Worm (Caenorhabditis elegans) whole organism, young adult: ENCODE data around the gene sbp-1.
A peak's percentile ranks its signal among the peaks of the same experiment; 100 is the strongest.

ENCODE experiments used
- B0261.1 ChIP-seq: sonication (generic microtip); optimal IDR thresholded peaks from 2 replicates; lab custom pipeline; 2016; ENCODE audit warnings: mild to moderate bottlenecking, missing genetic modification characterization, moderate library complexity, missing compliant biosample characterization
- D2030.7 ChIP-seq: fragments of 200-800 bp; sonication (Bioruptor generic); IDR thresholded peaks from 2 replicates; pipeline ENCODE4 v1.3.6; 2022; ENCODE audit warnings: missing genetic modification reagents, missing genetic modification characterization, missing compliant biosample characterization
- F37B4.10 ChIP-seq: fragments of 200-800 bp; sonication (Bioruptor generic); IDR thresholded peaks from 2 replicates; pipeline ENCODE4 v1.3.6; 2022; ENCODE audit warnings: missing genetic modification characterization, missing compliant biosample characterization
- F39B2.1 ChIP-seq: fragments of 200-800 bp; sonication (Bioruptor generic); IDR thresholded peaks from 2 replicates; pipeline ENCODE4 v1.3.6; 2022; ENCODE audit warnings: missing genetic modification reagents, missing genetic modification characterization, missing compliant biosample characterization
- F52B5.7 ChIP-seq: sonication (generic microtip); optimal IDR thresholded peaks from 2 replicates; lab custom pipeline; 2016; ENCODE audit warnings: mild to moderate bottlenecking, missing genetic modification characterization, missing compliant biosample characterization
- F57A8.1 ChIP-seq: fragments of 200-800 bp; sonication (Bioruptor generic); optimal IDR thresholded peaks from 2 replicates; lab custom pipeline; 2018; ENCODE audit warnings: mild to moderate bottlenecking, missing genetic modification characterization, moderate library complexity, missing compliant biosample characterization
- F57C9.4 ChIP-seq: sonication (generic microtip); optimal IDR thresholded peaks from 2 replicates; lab custom pipeline; 2017; ENCODE audit warnings: mild to moderate bottlenecking, missing genetic modification characterization, missing compliant biosample characterization
- K12H6.12 ChIP-seq: fragments of 200-800 bp; sonication (Bioruptor generic); optimal IDR thresholded peaks from 2 replicates; lab custom pipeline; 2018; ENCODE audit warnings: mild to moderate bottlenecking, missing genetic modification characterization, missing compliant biosample characterization
- T07F8.4 ChIP-seq: sonication (generic microtip); optimal IDR thresholded peaks from 2 replicates; lab custom pipeline; 2016; ENCODE audit warnings: mild to moderate bottlenecking, missing genetic modification characterization, moderate library complexity, missing compliant biosample characterization
- Y53F4B.3 ChIP-seq: fragments of 200-800 bp; sonication (Bioruptor generic); IDR thresholded peaks from 2 replicates; pipeline ENCODE4 v1.3.6; 2022; ENCODE audit warnings: missing genetic modification reagents, missing genetic modification characterization, missing compliant biosample characterization
- ceh-27 ChIP-seq: fragments of 200-800 bp; sonication (Bioruptor generic); optimal IDR thresholded peaks from 2 replicates; lab custom pipeline; 2018; ENCODE audit warnings: mild to moderate bottlenecking, missing genetic modification characterization, moderate library complexity, missing compliant biosample characterization
- ceh-91 ChIP-seq: fragments of 200-800 bp; sonication (Bioruptor generic); IDR thresholded peaks from 2 replicates; pipeline ENCODE4 v1.3.6; 2022; ENCODE audit warnings: missing genetic modification reagents, missing genetic modification characterization, missing compliant biosample characterization
- dox-1 ChIP-seq: fragments of 200-800 bp; sonication (Bioruptor generic); IDR thresholded peaks from 2 replicates; pipeline ENCODE4 v1.3.6; 2022; ENCODE audit warnings: missing genetic modification reagents, missing genetic modification characterization, missing compliant biosample characterization
- egrh-3 ChIP-seq: fragments of 200-800 bp; sonication (Bioruptor generic); IDR thresholded peaks from 2 replicates; pipeline ENCODE4 v1.3.6; 2022; ENCODE audit warnings: missing genetic modification reagents, missing genetic modification characterization, missing compliant biosample characterization
- ets-4 ChIP-seq: fragments of 200-800 bp; sonication (Bioruptor generic); optimal IDR thresholded peaks from 2 replicates; lab custom pipeline; 2018; ENCODE audit warnings: mild to moderate bottlenecking, missing genetic modification characterization, missing compliant biosample characterization
- gei-17 ChIP-seq: fragments of 200-800 bp; sonication (Bioruptor generic); optimal IDR thresholded peaks from 2 replicates; lab custom pipeline; 2018; ENCODE audit warnings: mild to moderate bottlenecking, missing genetic modification characterization, missing compliant biosample characterization
- hlh-26 ChIP-seq: fragments of 200-800 bp; sonication (Bioruptor generic); conservative IDR thresholded peaks from 2 replicates; pipeline ENCODE4 v1.3.6; 2022; ENCODE audit warnings: missing genetic modification reagents, missing genetic modification characterization, missing compliant biosample characterization
- hmg-1.2 ChIP-seq: fragments of 200-800 bp; sonication (Bioruptor generic); IDR thresholded peaks from 2 replicates; pipeline ENCODE4 v1.3.6; 2022; ENCODE audit warnings: missing genetic modification reagents, missing genetic modification characterization, missing compliant biosample characterization
- lag-1 ChIP-seq: fragments of 200-800 bp; sonication (Bioruptor generic); IDR thresholded peaks from 2 replicates; pipeline ENCODE4 v1.3.6; 2022; ENCODE audit warnings: missing genetic modification reagents, missing genetic modification characterization, missing compliant biosample characterization
- lin-26 ChIP-seq: fragments of 200-800 bp; sonication (Bioruptor generic); IDR thresholded peaks from 2 replicates; pipeline ENCODE4 v1.3.6; 2022; ENCODE audit warnings: missing genetic modification reagents, missing genetic modification characterization, missing compliant biosample characterization
- lin-35 ChIP-seq, 3 experiments: fragments of 150-350 bp in 2 of 3; sonication (generic microtip) in 1 of 3; optimal IDR thresholded peaks; 2 replicates each; lab custom pipeline; 2014 to 2018; ENCODE audit warnings: missing biosample characterization in 3 of 3, missing genetic modification characterization in 3 of 3, missing genetic modification reagents in 3 of 3
- lir-1 ChIP-seq: fragments of 200-800 bp; sonication (Bioruptor generic); conservative IDR thresholded peaks from 2 replicates; pipeline ENCODE4 v1.3.6; 2022; ENCODE audit warnings: missing genetic modification reagents, missing genetic modification characterization, missing compliant biosample characterization
- madf-3 ChIP-seq: fragments of 200-800 bp; sonication (Bioruptor generic); IDR thresholded peaks from 2 replicates; pipeline ENCODE4 v1.3.6; 2022; ENCODE audit warnings: missing genetic modification reagents, missing genetic modification characterization, missing compliant biosample characterization
- mcd-1 ChIP-seq: fragments of 200-800 bp; sonication (Bioruptor generic); IDR thresholded peaks from 2 replicates; pipeline ENCODE4 v1.3.6; 2022; ENCODE audit warnings: missing genetic modification reagents, missing genetic modification characterization, missing compliant biosample characterization
- nfya-1 ChIP-seq: sonication (generic microtip); optimal IDR thresholded peaks from 2 replicates; lab custom pipeline; 2017; ENCODE audit warnings: antibody characterized with exemption, missing compliant biosample characterization, missing genetic modification characterization, borderline replicate concordance; ENCODE audit not compliant: insufficient read depth
- pbrm-1 ChIP-seq: fragments of 200-800 bp; sonication (Bioruptor generic); IDR thresholded peaks from 2 replicates; pipeline ENCODE4 v1.3.6; 2022; ENCODE audit warnings: missing genetic modification reagents, missing genetic modification characterization, missing compliant biosample characterization
- rec-8 ChIP-seq, 2 experiments: sonication (generic microtip); optimal IDR thresholded peaks; 2 replicates each; lab custom pipeline; 2016; ENCODE audit warnings: mild to moderate bottlenecking in 2 of 2, missing genetic modification characterization in 2 of 2, missing genetic modification reagents in 2 of 2, missing genotype in 2 of 2, missing biosample characterization in 1 of 2, missing compliant biosample characterization in 1 of 2, moderate library complexity in 1 of 2
- sdz-38 ChIP-seq: sonication (generic microtip); optimal IDR thresholded peaks from 2 replicates; lab custom pipeline; 2016; ENCODE audit warnings: missing genotype, missing genetic modification characterization, missing compliant biosample characterization
- unc-130 ChIP-seq: sonication (generic microtip); optimal IDR thresholded peaks from 2 replicates; lab custom pipeline; 2016; ENCODE audit warnings: missing genetic modification reagents, missing genetic modification characterization, missing compliant biosample characterization
- zfh-2 ChIP-seq: fragments of 200-800 bp; sonication (Bioruptor generic); conservative IDR thresholded peaks from 2 replicates; pipeline ENCODE4 v1.3.6; 2022; ENCODE audit warnings: missing genetic modification reagents, missing genetic modification characterization, missing compliant biosample characterization

Gene sbp-1

DNA sequence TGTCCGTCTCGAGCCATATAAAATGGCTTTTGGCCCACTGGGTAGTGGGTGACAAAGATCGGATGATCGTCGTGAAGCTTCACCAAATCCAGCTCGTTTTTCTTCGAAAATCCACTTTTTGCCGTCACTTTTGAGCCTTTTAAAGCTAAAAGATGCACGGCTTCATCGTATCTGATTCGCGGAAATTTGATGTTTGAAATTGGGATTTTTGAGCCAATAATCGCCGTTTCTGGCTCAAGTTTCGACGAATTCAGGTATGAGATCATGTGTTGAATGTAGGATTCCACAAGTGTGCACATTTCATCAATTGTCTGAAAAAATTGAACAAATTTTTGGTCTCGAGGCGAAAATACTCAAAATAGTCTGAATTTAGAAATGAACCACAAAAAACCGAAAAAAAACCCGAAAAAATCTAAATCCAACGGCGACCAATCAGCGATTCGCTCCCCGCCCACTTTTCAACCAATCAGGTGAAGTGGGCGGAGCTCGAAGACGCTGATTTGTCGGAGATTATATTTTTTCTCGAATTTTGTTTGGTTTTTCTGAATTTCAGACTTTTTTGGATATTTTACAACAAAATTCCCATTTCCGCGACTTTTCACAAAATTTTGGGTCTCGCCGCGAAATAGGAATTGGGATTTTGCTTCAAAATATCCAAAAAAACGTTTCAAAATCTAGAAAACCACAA is 46.4 kb upstream of the sbp-1 start:
- no peak for TF ChIP-seq egrh-3 (GFP tag; lab: Robert Waterston, UW)
- TF ChIP-seq Y53F4B.3 = no peak
- no peak for TF ChIP-seq B0261.1 (tag; lab: Kevin White, UChicago)
- TF ChIP-seq ceh-91 (GFP tag; lab: Robert Waterston, UW) = no peak
- no peak for TF ChIP-seq pbrm-1
- no peak for TF ChIP-seq ets-4 (GFP tag; lab: Kevin White, UChicago)

DNA sequence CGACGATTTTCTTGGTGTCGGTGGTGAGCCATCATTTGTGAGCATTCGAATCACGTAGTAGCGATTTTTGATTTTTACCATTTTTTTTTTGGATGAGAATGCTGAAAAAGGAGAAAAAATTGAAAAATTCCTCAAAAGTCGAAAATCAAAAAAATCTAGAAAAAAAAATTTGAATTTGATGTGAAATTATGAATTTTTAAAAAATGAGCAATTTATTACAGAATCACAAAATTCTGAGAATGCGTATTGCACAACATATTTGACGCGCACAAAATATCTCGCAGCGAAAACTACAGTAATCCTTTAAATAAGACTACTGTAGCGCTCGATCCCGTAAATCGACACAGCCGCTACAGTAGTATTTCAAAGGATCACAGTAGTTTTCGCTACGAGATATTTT is 44.9 kb upstream of the sbp-1 start, which contains the start of gene popl-5:
Gene popl-5 (minus strand): TSS at position 101 of the 400 bp plus-strand sequence.
- no peak for TF ChIP-seq F37B4.10
- no peak for TF ChIP-seq nfya-1 (tag; lab: Kevin White, UChicago)
- TF ChIP-seq lag-1 = no peak
- no peak for TF ChIP-seq lir-1 (GFP tag; lab: Robert Waterston, UW)
- no peak for TF ChIP-seq madf-3
- TF ChIP-seq gei-17 = no peak
- no peak for TF ChIP-seq rec-8 (tag; optimal IDR thresholded peaks at IDR 0.05; lab: Kevin White, UChicago)
- no peak for TF ChIP-seq mcd-1 (GFP tag; lab: Robert Waterston, UW)
- no peak for TF ChIP-seq sdz-38 (tag; lab: Kevin White, UChicago)
- no peak for TF ChIP-seq dox-1 (GFP tag; lab: Robert Waterston, UW)
- TF ChIP-seq F57C9.4 = no peak
- TF ChIP-seq lin-26 (GFP tag; lab: Robert Waterston, UW) = no peak

- TF ChIP-seq ceh-27 (no peak), lin-35 (GFP tag; optimal IDR thresholded peaks at IDR 0.05; lab: Kevin White, UChicago) (no peak), F57A8.1 (GFP tag; lab: Kevin White, UChicago) (no peak), D2030.7 (no peak), T07F8.4 (tag; lab: Kevin White, UChicago) (no peak), F39B2.1 (GFP tag; lab: Robert Waterston, UW) (no peak), madf-3 (no peak), F52B5.7 (no peak), ets-4 (GFP tag; lab: Kevin White, UChicago) (no peak), unc-130 (GFP tag; lab: Kevin White, UChicago) (no peak)
Observed at ce11 chrIII:11484139-11484590, 41.8 kb upstream of the sbp-1 start, which contains the start of gene fbxa-220. Gene fbxa-220 (minus strand): TSS chrIII:11484189.

- TF ChIP-seq hmg-1.2 = peak; percentile 44; the same call in 1 of the 2 replicates
- no peak for TF ChIP-seq K12H6.12
- TF ChIP-seq zfh-2 (GFP tag; lab: Robert Waterston, UW) = peak; percentile 55
- no peak for TF ChIP-seq hlh-26
- TF ChIP-seq, all 124 proteins: peak for 2
Observed at ce11 chrIII:11481309-11481845, 39.0 kb upstream of the sbp-1 start.
